Worm (Caenorhabditis elegans): ENCODE results near the gene Y44A6D.1.

DNA sequence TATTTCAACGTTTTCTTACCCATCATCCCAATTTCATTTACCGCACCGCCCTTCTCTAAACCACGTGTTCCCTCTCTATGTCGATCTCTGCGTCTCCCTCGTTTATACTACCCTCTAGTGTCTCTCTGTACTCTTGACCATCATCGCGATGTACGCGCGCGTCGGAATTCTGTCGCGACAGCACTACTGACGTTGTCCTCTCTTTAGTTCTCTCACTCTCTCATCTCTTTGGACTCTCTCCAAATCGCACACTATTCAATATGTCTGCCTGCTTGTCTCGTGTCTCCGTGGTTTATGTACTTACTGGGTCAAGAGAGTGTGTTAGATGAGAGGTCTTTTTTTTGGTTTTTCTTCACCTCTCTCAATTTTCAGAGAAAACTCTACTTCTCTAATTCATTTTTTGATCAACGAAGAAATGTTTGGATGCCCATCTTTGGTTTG is 11.6 kb downstream of the Y44A6D.1 start:
- TF ChIP-seq him-1 (tag; optimal IDR thresholded peaks at IDR 0.05) (peak; percentile 94), dao-5 (tag; optimal IDR thresholded peaks at IDR 0.05) (no peak)
